Worm (Caenorhabditis elegans) whole organism, L4 larva: ENCODE measurements around the gene spp-24.

Source experiments
- aha-1 ChIP-seq: fragments of 150-350 bp; peaks from one replicate; lab custom pipeline; 2014; ENCODE audit warnings: missing biosample characterization, missing genetic modification characterization
- nhr-11 ChIP-seq: fragments of 150-350 bp; optimal IDR thresholded peaks from 2 replicates; lab custom pipeline; 2014; ENCODE audit warnings: missing biosample characterization, missing genetic modification characterization
- nhr-77 ChIP-seq: fragments of 150-350 bp; optimal IDR thresholded peaks from 2 replicates; lab custom pipeline; 2014; ENCODE audit warnings: missing biosample characterization, missing genetic modification characterization

ce11 chrII:41914-42313, 2.6 kb upstream of the spp-24 start, which contains the start of gene F23F1.10:
- TF ChIP-seq aha-1 (tag; lab: Kevin White, UChicago) (no peak), nhr-77 (tag; lab: Kevin White, UChicago) (no peak), nhr-11 (no peak)
